Worm (Caenorhabditis elegans): ENCODE measurements around the gene C43F9.4.

- TF ChIP-seq blmp-1 (tag; optimal IDR thresholded peaks at IDR 0.05) (no peak), nhr-237 (tag; optimal IDR thresholded peaks at IDR 0.05) (no peak), drap-1 (GFP tag; optimal IDR thresholded peaks at IDR 0.05) (no peak), pha-4 (tag; optimal IDR thresholded peaks at IDR 0.05) (no peak), snpc-4 (tag; optimal IDR thresholded peaks at IDR 0.05) (no peak), nhr-12 (tag; optimal IDR thresholded peaks at IDR 0.05) (no peak), nhr-76 (tag; optimal IDR thresholded peaks at IDR 0.05) (no peak), unc-120 (tag; optimal IDR thresholded peaks at IDR 0.05; ENCODE audit: poor library complexity, severe bottlenecking) (no peak), elt-1 (tag; optimal IDR thresholded peaks at IDR 0.05; ENCODE audit: borderline replicate concordance, insufficient read depth) (no peak), ceh-39 (tag; optimal IDR thresholded peaks at IDR 0.05) (no peak), lsy-2 (tag; optimal IDR thresholded peaks at IDR 0.05) (no peak)
Measured at ce11 chrIV:10590649-10591048, 1.7 kb upstream of the C43F9.4 start, which contains the start of the genes C43F9.5 and nkb-2.
